Worm (Caenorhabditis elegans) whole organism, early embryonic: ENCODE data around the gene klf-3.

Experiments
- F13C5.2 ChIP-seq: sonication (generic microtip); optimal IDR thresholded peaks from 2 replicates; lab custom pipeline; 2017; ENCODE audit warnings: mild to moderate bottlenecking, missing genetic modification characterization, inconsistent platforms, missing compliant biosample characterization
- aly-1 ChIP-seq: sonication (generic microtip); optimal IDR thresholded peaks from 2 replicates; lab custom pipeline; 2016; ENCODE audit warnings: missing genetic modification characterization, missing compliant biosample characterization
- ama-1 ChIP-seq: fragments of 150-350 bp; optimal IDR thresholded peaks from 2 replicates; lab custom pipeline; 2014
- ceh-36 ChIP-seq: sonication (generic microtip); optimal IDR thresholded peaks from 2 replicates; lab custom pipeline; 2016; ENCODE audit warnings: missing genetic modification characterization, inconsistent platforms, missing compliant biosample characterization
- ets-7 ChIP-seq: sonication (generic microtip); optimal IDR thresholded peaks from 2 replicates; lab custom pipeline; 2016; ENCODE audit warnings: missing genotype, missing genetic modification characterization, missing compliant biosample characterization
- flt-1 ChIP-seq: fragments of 200-800 bp; sonication (Bioruptor generic); IDR thresholded peaks from 2 replicates; pipeline ENCODE4 v1.3.6; 2022; ENCODE audit warnings: missing genetic modification characterization, missing compliant biosample characterization
- hmbx-1 ChIP-seq: sonication (generic microtip); optimal IDR thresholded peaks from 2 replicates; lab custom pipeline; 2016; ENCODE audit warnings: mild to moderate bottlenecking, missing genetic modification characterization, missing compliant biosample characterization
- hnd-1 ChIP-seq: sonication (generic microtip); optimal IDR thresholded peaks from 2 replicates; lab custom pipeline; 2016; ENCODE audit warnings: missing genetic modification characterization, missing compliant biosample characterization
- pes-1 ChIP-seq: fragments of 200-800 bp; sonication (Bioruptor generic); IDR thresholded peaks from 2 replicates; pipeline ENCODE4 v1.3.6; 2022; ENCODE audit warnings: missing genetic modification reagents, missing genetic modification characterization, missing compliant biosample characterization
- scrt-1 ChIP-seq: fragments of 200-800 bp; sonication (Bioruptor generic); IDR thresholded peaks from 2 replicates; pipeline ENCODE4 v1.3.6; 2022; ENCODE audit warnings: missing genetic modification characterization, missing compliant biosample characterization
- sea-1 ChIP-seq: fragments of 200-800 bp; sonication (Bioruptor generic); conservative IDR thresholded peaks from 2 replicates; pipeline ENCODE4 v1.3.6; 2022; ENCODE audit warnings: missing genetic modification characterization, missing compliant biosample characterization
- tbx-11 ChIP-seq: fragments of 200-800 bp; sonication (Bioruptor generic); IDR thresholded peaks from 2 replicates; pipeline ENCODE4 v1.3.6; 2022; ENCODE audit warnings: missing genetic modification characterization, missing compliant biosample characterization
- tbx-37 ChIP-seq: fragments of 200-800 bp; sonication (Bioruptor generic); conservative IDR thresholded peaks from 2 replicates; pipeline ENCODE4 v1.3.6; 2022; ENCODE audit warnings: missing genetic modification reagents, missing genetic modification characterization, missing compliant biosample characterization
- tra-4 ChIP-seq: sonication (generic microtip); optimal IDR thresholded peaks from 2 replicates; lab custom pipeline; 2017; ENCODE audit warnings: missing genetic modification characterization, missing compliant biosample characterization

DNA sequence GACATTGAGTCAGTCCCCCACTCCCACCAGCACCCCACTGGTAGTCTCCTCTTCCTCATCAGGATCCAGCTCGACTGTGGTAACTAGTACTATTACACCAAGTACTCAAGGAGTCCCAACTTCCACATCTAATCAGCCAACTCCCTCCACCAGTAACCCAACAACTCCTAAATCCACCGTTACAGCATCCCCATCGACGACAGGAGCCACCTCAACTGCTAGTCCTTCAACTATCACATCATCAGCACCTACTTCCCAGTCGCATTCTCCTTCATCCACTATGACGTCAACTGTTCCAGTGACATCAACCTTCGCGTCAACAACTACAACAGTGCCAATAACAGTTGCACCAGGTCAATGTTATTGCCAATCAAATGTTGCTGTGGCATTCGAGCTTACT, 51.8 kb downstream of the klf-3 start:
- no peak for TF ChIP-seq ama-1 (lab: Kevin White, UChicago)
- no peak for TF ChIP-seq scrt-1 (GFP tag; lab: Robert Waterston, UW)
- TF ChIP-seq tbx-11 (GFP tag; lab: Robert Waterston, UW): no peak
- no peak for TF ChIP-seq hmbx-1 (tag; lab: Kevin White, UChicago)
- TF ChIP-seq F13C5.2 (tag; lab: Kevin White, UChicago): no peak
- no peak for TF ChIP-seq sea-1
- no peak for TF ChIP-seq pes-1 (GFP tag; lab: Robert Waterston, UW)
- no peak for TF ChIP-seq flt-1
- no peak for TF ChIP-seq ets-7 (tag; lab: Kevin White, UChicago)
- no peak for TF ChIP-seq tra-4 (tag; lab: Kevin White, UChicago)
- no peak for TF ChIP-seq tbx-37 (GFP tag; lab: Robert Waterston, UW)
- no peak for TF ChIP-seq ceh-36 (tag; lab: Kevin White, UChicago)
- no peak for TF ChIP-seq aly-1 (tag; lab: Kevin White, UChicago)
- no peak for TF ChIP-seq hnd-1
